Fruit fly (Drosophila melanogaster) whole organism, adult: ENCODE data around the gene cm.

Experiments
- CG12768 ChIP-seq: fragments of 200-800 bp; sonication (Bioruptor generic); optimal IDR thresholded peaks from 2 replicates; lab custom pipeline; 2017; ENCODE audit warnings: missing biosample characterization, missing genetic modification characterization, mild to moderate bottlenecking, moderate library complexity, missing genetic modification reagents
- CG14711 ChIP-seq: fragments of 200-800 bp; sonication (Bioruptor generic); optimal IDR thresholded peaks from 2 replicates; lab custom pipeline; 2018; ENCODE audit warnings: missing biosample characterization, mild to moderate bottlenecking, missing genetic modification characterization, moderate library complexity
- CG1620 ChIP-seq: fragments of 200-800 bp; sonication (Bioruptor generic); optimal IDR thresholded peaks from 2 replicates; lab custom pipeline; 2016; ENCODE audit warnings: missing biosample characterization, missing genetic modification characterization
- CG33017 ChIP-seq: fragments of 200-800 bp; sonication (Bioruptor generic); optimal IDR thresholded peaks from 2 replicates; lab custom pipeline; 2018; ENCODE audit warnings: missing biosample characterization, mild to moderate bottlenecking, missing genetic modification characterization, moderate library complexity
- CG7045 ChIP-seq: fragments of 200-800 bp; sonication (Bioruptor generic); optimal IDR thresholded peaks from 2 replicates; lab custom pipeline; 2017; ENCODE audit warnings: missing biosample characterization, mild to moderate bottlenecking, missing genetic modification characterization
- Clk ChIP-seq: fragments of 200-800 bp; sonication (Bioruptor generic); optimal IDR thresholded peaks from 2 replicates; lab custom pipeline; 2017; ENCODE audit warnings: missing biosample characterization, missing genetic modification characterization
- Crg-1 ChIP-seq: fragments of 200-800 bp; sonication (Bioruptor generic); optimal IDR thresholded peaks from 2 replicates; lab custom pipeline; 2016; ENCODE audit warnings: missing biosample characterization, missing genetic modification characterization
- Mnt ChIP-seq: fragments of 200-800 bp; sonication (Bioruptor generic); optimal IDR thresholded peaks from 2 replicates; lab custom pipeline; 2016; ENCODE audit warnings: missing biosample characterization, mild to moderate bottlenecking, missing genetic modification characterization
- bab1 ChIP-seq: fragments of 200-800 bp; sonication (Bioruptor generic); optimal IDR thresholded peaks from 3 replicates; lab custom pipeline; 2019; ENCODE audit warnings: missing biosample characterization, mild to moderate bottlenecking, missing genetic modification characterization, moderate library complexity
- cic ChIP-seq: fragments of 200-800 bp; sonication (Bioruptor generic); optimal IDR thresholded peaks from 2 replicates; lab custom pipeline; 2017; ENCODE audit warnings: missing biosample characterization, mild to moderate bottlenecking, missing genetic modification characterization, moderate library complexity
- cnc ChIP-seq, 2 experiments: fragments of >200 bp; optimal IDR thresholded peaks; 2 replicates each; lab custom pipeline; 2017
- kay ChIP-seq: fragments of 200-800 bp; sonication (Bioruptor generic); peaks from one replicate; lab custom pipeline; 2016; ENCODE audit warnings: missing biosample characterization, missing genetic modification characterization, borderline replicate concordance
- ovo ChIP-seq: fragments of 200-800 bp; sonication (Bioruptor generic); optimal IDR thresholded peaks from 2 replicates; lab custom pipeline; 2016; ENCODE audit warnings: missing biosample characterization, missing genetic modification characterization

- no peak for TF ChIP-seq CG33017
- TF ChIP-seq Clk (GFP tag; lab: Kevin White, UChicago) = no peak
- no peak for TF ChIP-seq kay
- no peak for TF ChIP-seq Crg-1 (GFP tag; lab: Kevin White, UChicago)
- TF ChIP-seq CG1620 (GFP tag; lab: Kevin White, UChicago) = no peak
- TF ChIP-seq CG7045 = no peak
- no peak for TF ChIP-seq cic (GFP tag; lab: Kevin White, UChicago)
- no peak for TF ChIP-seq Mnt (GFP tag; lab: Kevin White, UChicago)
- TF ChIP-seq CG12768 (GFP tag; lab: Kevin White, UChicago) = no peak
- TF ChIP-seq CG14711 (tag; lab: Kevin White, UChicago) = no peak
- no peak for TF ChIP-seq cnc (optimal IDR thresholded peaks at IDR 0.05; lab: Kevin White, UChicago)
- TF ChIP-seq bab1 (GFP tag; lab: Kevin White, UChicago) = no peak
- TF ChIP-seq ovo (GFP tag; lab: Kevin White, UChicago) = no peak
Observed at dm6 chrX:7005444-7005843, 5.5 kb downstream of the cm start.
